Fruit fly (Drosophila melanogaster) whole organism, embryonic: ENCODE data around the gene Cyp4ac3.

Source experiments
- Adf1 ChIP-seq: fragments of 200-800 bp; sonication (Bioruptor generic); IDR thresholded peaks from 2 replicates; pipeline ENCODE4 v1.3.6; 2022; ENCODE audit warnings: missing biosample characterization, missing genetic modification characterization
- Awh ChIP-seq: fragments of 200-800 bp; sonication (Bioruptor generic); IDR thresholded peaks from 2 replicates; pipeline ENCODE4, ENCODE4 v1.3.6; 2022; ENCODE audit warnings: missing biosample characterization, missing genetic modification characterization
- Bgb ChIP-seq: fragments of 200-800 bp; sonication (Bioruptor generic); IDR thresholded peaks from 2 replicates; pipeline ENCODE4 v1.3.6; 2022; ENCODE audit warnings: missing biosample characterization, missing genetic modification characterization; ENCODE audit not compliant: partially characterized antibody
- CG11504 ChIP-seq: fragments of 200-800 bp; sonication (Bioruptor generic); optimal IDR thresholded peaks from 3 replicates; lab custom pipeline; 2019; ENCODE audit warnings: missing biosample characterization, mild to moderate bottlenecking, missing genetic modification characterization, moderate library complexity
- CG11723 ChIP-seq: fragments of 200-800 bp; sonication (Bioruptor generic); optimal IDR thresholded peaks from 2 replicates; lab custom pipeline; 2017; ENCODE audit warnings: missing biosample characterization, mild to moderate bottlenecking, missing genetic modification characterization
- CG12744 ChIP-seq: fragments of 200-800 bp; sonication (Bioruptor generic); optimal IDR thresholded peaks from 2 replicates; lab custom pipeline; 2016; ENCODE audit warnings: missing biosample characterization, missing genetic modification characterization
- CG17385 ChIP-seq: fragments of 200-800 bp; sonication (Bioruptor generic); optimal IDR thresholded peaks from 3 replicates; lab custom pipeline; 2018; ENCODE audit warnings: missing biosample characterization, mild to moderate bottlenecking, missing genetic modification characterization
- CG17568 ChIP-seq: fragments of 200-800 bp; sonication (Bioruptor generic); optimal IDR thresholded peaks from 2 replicates; lab custom pipeline; 2018; ENCODE audit warnings: missing biosample characterization, mild to moderate bottlenecking, missing genetic modification characterization, moderate library complexity
- CG17829 ChIP-seq: fragments of 200-800 bp; optimal IDR thresholded peaks from 2 replicates; lab custom pipeline; 2019; ENCODE audit warnings: missing biosample characterization, mild to moderate bottlenecking, missing genetic modification characterization, moderate library complexity
- CG2116 ChIP-seq: fragments of 200-800 bp; sonication (Bioruptor generic); optimal IDR thresholded peaks from 3 replicates; lab custom pipeline; 2018; ENCODE audit warnings: missing biosample characterization, mild to moderate bottlenecking, missing genetic modification characterization
- CG3065 ChIP-seq: fragments of 200-800 bp; sonication (Bioruptor generic); optimal IDR thresholded peaks from 2 replicates; lab custom pipeline; 2016; ENCODE audit warnings: missing biosample characterization, missing genetic modification characterization
- CG32772 ChIP-seq: fragments of 200-800 bp; sonication (Bioruptor generic); IDR thresholded peaks from 2 replicates; pipeline ENCODE4 v1.3.6; 2022; ENCODE audit warnings: missing biosample characterization, missing genetic modification characterization
- CG34224 ChIP-seq: fragments of 200-800 bp; sonication (Bioruptor generic); IDR thresholded peaks from 3 replicates; pipeline ENCODE4 v1.3.6; 2022; ENCODE audit warnings: missing biosample characterization, missing genetic modification characterization; ENCODE audit not compliant: partially characterized antibody
- CG43689 ChIP-seq: fragments of 200-800 bp; sonication (Bioruptor generic); IDR thresholded peaks from 2 replicates; pipeline ENCODE4 v1.3.6; 2022; ENCODE audit warnings: missing biosample characterization, missing genetic modification characterization
- CG6175 ChIP-seq: fragments of 200-800 bp; sonication (Bioruptor generic); IDR thresholded peaks from 3 replicates; pipeline ENCODE4 v1.3.6; 2022; ENCODE audit warnings: missing biosample characterization, missing genetic modification characterization
- CG6854 ChIP-seq: fragments of 200-800 bp; sonication (Bioruptor generic); optimal IDR thresholded peaks from 3 replicates; lab custom pipeline; 2017; ENCODE audit warnings: missing biosample characterization, mild to moderate bottlenecking, missing genetic modification characterization
- CG7963 ChIP-seq: fragments of 200-800 bp; sonication (Bioruptor generic); IDR thresholded peaks from 3 replicates; pipeline ENCODE4 v1.3.6; 2022; ENCODE audit warnings: missing biosample characterization, missing genetic modification characterization; ENCODE audit not compliant: partially characterized antibody
- CG9876 ChIP-seq: fragments of 200-800 bp; sonication (Bioruptor generic); optimal IDR thresholded peaks from 2 replicates; lab custom pipeline; 2016; ENCODE audit warnings: missing biosample characterization, missing genetic modification characterization
- Dip2 ChIP-seq: fragments of 200-800 bp; sonication (Bioruptor generic); IDR thresholded peaks from 2 replicates; pipeline ENCODE4 v1.3.6; 2022; ENCODE audit warnings: missing biosample characterization, missing genetic modification characterization
- Dll ChIP-seq: fragments of 200-800 bp; sonication (Bioruptor generic); IDR thresholded peaks from 4 replicates; pipeline ENCODE4 v1.3.6; 2022; ENCODE audit warnings: missing biosample characterization, missing genetic modification characterization; ENCODE audit not compliant: partially characterized antibody
- Dref ChIP-seq: fragments of 200-800 bp; sonication (Bioruptor generic); IDR thresholded peaks from 2 replicates; pipeline ENCODE4 v1.3.6; 2022; ENCODE audit warnings: missing biosample characterization, missing genetic modification characterization
- Elba2 ChIP-seq: fragments of 200-800 bp; sonication (Bioruptor generic); optimal IDR thresholded peaks from 3 replicates; lab custom pipeline; 2016; ENCODE audit warnings: missing biosample characterization, missing genetic modification characterization
- Lim3 ChIP-seq: fragments of 200-800 bp; sonication (Bioruptor generic); IDR thresholded peaks from 2 replicates; pipeline ENCODE4 v1.3.6; 2022; ENCODE audit warnings: missing biosample characterization, missing genetic modification characterization
- NFAT ChIP-seq: fragments of 200-800 bp; sonication (Bioruptor generic); IDR thresholded peaks from 2 replicates; pipeline ENCODE4 v1.3.6; 2022; ENCODE audit warnings: missing biosample characterization, missing genetic modification characterization
- NK7.1 ChIP-seq: fragments of 200-800 bp; sonication (Bioruptor generic); optimal IDR thresholded peaks from 3 replicates; lab custom pipeline; 2016; ENCODE audit warnings: missing biosample characterization, missing genetic modification characterization
- Poxn ChIP-seq: fragments of 200-800 bp; sonication (Bioruptor generic); IDR thresholded peaks from 2 replicates; pipeline ENCODE4 v1.3.6; 2022; ENCODE audit warnings: missing biosample characterization, missing genetic modification characterization
- Rx ChIP-seq: fragments of 200-800 bp; sonication (Bioruptor generic); IDR thresholded peaks from 2 replicates; pipeline ENCODE4 v1.3.6; 2022; ENCODE audit warnings: missing biosample characterization, missing genetic modification characterization
- Sry-δ ChIP-seq: fragments of 200-800 bp; sonication (Bioruptor generic); optimal IDR thresholded peaks from 2 replicates; lab custom pipeline; 2016; ENCODE audit warnings: missing biosample characterization, missing genetic modification characterization
- Ssrp ChIP-seq: fragments of 200-800 bp; sonication (Bioruptor generic); optimal IDR thresholded peaks from 2 replicates; lab custom pipeline; 2018; ENCODE audit warnings: missing biosample characterization, mild to moderate bottlenecking, missing genetic modification characterization, moderate library complexity
- chn ChIP-seq: fragments of 200-800 bp; sonication (Bioruptor generic); optimal IDR thresholded peaks from 2 replicates; lab custom pipeline; 2016; ENCODE audit warnings: missing biosample characterization, missing genetic modification characterization
- crp ChIP-seq, 2 experiments: fragments of 200-800 bp; sonication (Bioruptor generic); optimal IDR thresholded peaks; 2 replicates in 1 of 2; 3 replicates in 1 of 2; lab custom pipeline; 2017; ENCODE audit warnings: missing biosample characterization in 2 of 2, missing genetic modification characterization in 2 of 2, mild to moderate bottlenecking in 1 of 2, moderate library complexity in 1 of 2
- da ChIP-seq: fragments of 200-800 bp; sonication (Bioruptor generic); optimal IDR thresholded peaks from 2 replicates; lab custom pipeline; 2016; ENCODE audit warnings: missing biosample characterization, missing genetic modification characterization
- dm ChIP-seq: fragments of 200-800 bp; sonication (Bioruptor generic); optimal IDR thresholded peaks from 3 replicates; lab custom pipeline; 2016; ENCODE audit warnings: missing biosample characterization, missing genetic modification characterization
- en ChIP-seq: fragments of 200-800 bp; sonication (Bioruptor generic); optimal IDR thresholded peaks from 2 replicates; lab custom pipeline; 2016; ENCODE audit warnings: missing biosample characterization, missing genetic modification characterization
- esg ChIP-seq: fragments of 200-800 bp; sonication (Bioruptor generic); conservative IDR thresholded peaks from 2 replicates; pipeline ENCODE4 v1.3.6; 2022; ENCODE audit warnings: missing biosample characterization, missing genetic modification characterization
- exex ChIP-seq: fragments of 200-800 bp; sonication (Bioruptor generic); optimal IDR thresholded peaks from 4 replicates; lab custom pipeline; 2018; ENCODE audit warnings: missing biosample characterization, mild to moderate bottlenecking, missing genetic modification characterization, moderate library complexity
- grau ChIP-seq: fragments of 200-800 bp; optimal IDR thresholded peaks from 3 replicates; lab custom pipeline; 2019; ENCODE audit warnings: missing biosample characterization, mild to moderate bottlenecking, missing genetic modification characterization, moderate library complexity
- h ChIP-seq: fragments of >200 bp; optimal IDR thresholded peaks from 2 replicates; lab custom pipeline; 2017
- knrl ChIP-seq: fragments of 200-800 bp; sonication (Bioruptor generic); IDR thresholded peaks from 3 replicates; pipeline ENCODE4 v1.3.6; 2022; ENCODE audit warnings: missing biosample characterization, missing genetic modification characterization; ENCODE audit not compliant: partially characterized antibody
- odd ChIP-seq: fragments of 200-800 bp; sonication (Bioruptor generic); optimal IDR thresholded peaks from 2 replicates; lab custom pipeline; 2017; ENCODE audit warnings: missing biosample characterization, mild to moderate bottlenecking, missing genetic modification characterization
- pros ChIP-seq: fragments of 200-800 bp; sonication (Bioruptor generic); optimal IDR thresholded peaks from 3 replicates; lab custom pipeline; 2019; ENCODE audit warnings: missing biosample characterization, mild to moderate bottlenecking, missing genetic modification characterization, moderate library complexity
- pzg ChIP-seq: fragments of 200-800 bp; sonication (Bioruptor generic); optimal IDR thresholded peaks from 3 replicates; lab custom pipeline; 2018; ENCODE audit warnings: missing biosample characterization, mild to moderate bottlenecking, missing genetic modification characterization, moderate library complexity
- sim ChIP-seq: fragments of 200-800 bp; sonication (Bioruptor generic); IDR thresholded peaks from 2 replicates; pipeline ENCODE4 v1.3.6; 2022; ENCODE audit warnings: missing biosample characterization, missing genetic modification characterization
- sisA ChIP-seq: fragments of 200-800 bp; sonication (Bioruptor generic); IDR thresholded peaks from 2 replicates; pipeline ENCODE4 v1.3.6; 2022; ENCODE audit warnings: missing biosample characterization, missing genetic modification characterization
- vvl ChIP-seq: fragments of 200-800 bp; sonication (Bioruptor generic); IDR thresholded peaks from 2 replicates; pipeline ENCODE4 v1.3.6; 2022; ENCODE audit warnings: missing biosample characterization, missing genetic modification characterization
- zfh1 ChIP-seq: fragments of 200-800 bp; sonication (Bioruptor generic); IDR thresholded peaks from 3 replicates; pipeline ENCODE4 v1.3.6; 2022; ENCODE audit warnings: missing biosample characterization, missing genetic modification characterization

Cyp4ac3 gene

dm6 chr2L:5300785-5301616, 32.7 kb downstream of the Cyp4ac3 start (continued):
- TF ChIP-seq Dll (GFP tag; lab: Robert Waterston, UW) (no peak), CG17829 (tag; lab: Kevin White, UChicago) (no peak), CG11504 (tag; lab: Kevin White, UChicago) (no peak), Bgb (0 out of 2 replicates have a peak, but pooled peaks have one; percentile 9), da (GFP tag; lab: Kevin White, UChicago) (no peak), sisA (GFP tag; lab: Robert Waterston, UW) (no peak), esg (GFP tag; lab: Robert Waterston, UW) (no peak), CG17385 (no peak), NFAT (GFP tag; lab: Robert Waterston, UW) (no peak), CG6854 (GFP tag; lab: Kevin White, UChicago) (no peak), Awh (GFP tag; lab: Robert Waterston, UW) (no peak), exex (tag; lab: Kevin White, UChicago) (no peak), chn (peak; percentile 24), knrl (GFP tag; lab: Robert Waterston, UW) (no peak), pzg (GFP tag; lab: Kevin White, UChicago) (no peak), CG3065 (GFP tag; lab: Kevin White, UChicago) (no peak), dm (peak; percentile 35), Sry-δ (no peak), CG6175 (GFP tag; lab: Robert Waterston, UW) (no peak), h (no peak), CG32772 (0 out of 2 replicates have a peak, but pooled peaks have one; percentile 10), Ssrp (tag; lab: Kevin White, UChicago) (no peak), Dref (no peak), vvl (GFP tag; lab: Robert Waterston, UW) (no peak), zfh1 (0 out of 3 replicates have a peak, but pooled peaks have one; percentile 13), grau (tag; lab: Kevin White, UChicago) (no peak), Lim3 (GFP tag; lab: Robert Waterston, UW) (no peak), CG34224 (GFP tag; lab: Robert Waterston, UW) (no peak), Elba2 (GFP tag; lab: Kevin White, UChicago) (no peak), pros (no peak), odd (GFP tag; lab: Kevin White, UChicago) (no peak), NK7.1 (no peak), Dip2 (GFP tag; lab: Robert Waterston, UW) (no peak), CG12744 (GFP tag; lab: Kevin White, UChicago) (no peak), CG17568 (GFP tag; lab: Kevin White, UChicago) (no peak), en (GFP tag; lab: Kevin White, UChicago) (no peak), Adf1 (GFP tag; lab: Robert Waterston, UW) (no peak), Poxn (GFP tag; lab: Robert Waterston, UW) (no peak), Rx (GFP tag; lab: Robert Waterston, UW) (no peak), crp (GFP tag; optimal IDR thresholded peaks at IDR 0.05; lab: Kevin White, UChicago) (no peak), CG2116 (GFP tag; lab: Kevin White, UChicago) (no peak), CG43689 (GFP tag; lab: Robert Waterston, UW) (no peak), CG9876 (GFP tag; lab: Kevin White, UChicago) (no peak), sim (GFP tag; lab: Robert Waterston, UW) (no peak), CG7963 (GFP tag; lab: Robert Waterston, UW) (no peak), CG11723 (GFP tag; lab: Kevin White, UChicago) (no peak)
- TF ChIP-seq, all 482 proteins: peak for 39
